Fruit fly (Drosophila melanogaster) whole organism, pupa: ENCODE measurements around the gene CG31933.

ENCODE experiments used
- CG32121 ChIP-seq: fragments of 200-800 bp; sonication (Bioruptor generic); IDR thresholded peaks from 2 replicates; pipeline ENCODE4 v1.3.6; 2022; ENCODE audit warnings: missing biosample characterization, missing genetic modification characterization
- CG34367 ChIP-seq: fragments of 200-800 bp; sonication (Bioruptor generic); optimal IDR thresholded peaks from 2 replicates; lab custom pipeline; 2018; ENCODE audit warnings: missing biosample characterization, mild to moderate bottlenecking, missing genetic modification characterization
- CG4496 ChIP-seq: fragments of 200-800 bp; sonication (Bioruptor generic); IDR thresholded peaks from 3 replicates; pipeline ENCODE4 v1.3.6; 2022; ENCODE audit warnings: missing biosample characterization, missing genetic modification characterization
- CG8301 ChIP-seq: fragments of 200-800 bp; sonication (Bioruptor generic); optimal IDR thresholded peaks from 2 replicates; lab custom pipeline; 2018; ENCODE audit warnings: missing biosample characterization, mild to moderate bottlenecking, missing genetic modification characterization
- Ets98B ChIP-seq: fragments of 200-800 bp; sonication (Bioruptor generic); IDR thresholded peaks from 2 replicates; pipeline ENCODE4 v1.3.6; 2022; ENCODE audit warnings: missing biosample characterization, missing genetic modification characterization
- Pif1A ChIP-seq: fragments of 200-800 bp; sonication (Bioruptor generic); optimal IDR thresholded peaks from 3 replicates; lab custom pipeline; 2016; ENCODE audit warnings: missing biosample characterization, missing genetic modification characterization
- Pif1B ChIP-seq: fragments of 200-800 bp; sonication (Bioruptor generic); optimal IDR thresholded peaks from 3 replicates; lab custom pipeline; 2016; ENCODE audit warnings: missing biosample characterization, missing genetic modification characterization
- Snoo ChIP-seq: fragments of 200-800 bp; sonication (Bioruptor generic); optimal IDR thresholded peaks from 3 replicates; lab custom pipeline; 2017; ENCODE audit warnings: missing biosample characterization, mild to moderate bottlenecking, missing genetic modification characterization, inconsistent platforms
- gl ChIP-seq: fragments of 200-800 bp; sonication (Bioruptor generic); optimal IDR thresholded peaks from 2 replicates; lab custom pipeline; 2018; ENCODE audit warnings: missing biosample characterization, mild to moderate bottlenecking, missing genetic modification characterization
- rn ChIP-seq: fragments of 200-800 bp; sonication (Bioruptor generic); IDR thresholded peaks from 2 replicates; pipeline ENCODE4 v1.3.6; 2022; ENCODE audit warnings: missing biosample characterization, missing genetic modification characterization

- TF ChIP-seq Pif1A (GFP tag; lab: Kevin White, UChicago) (no peak), CG34367 (tag; lab: Kevin White, UChicago) (no peak), Snoo (tag; lab: Kevin White, UChicago) (no peak), Pif1B (GFP tag; lab: Kevin White, UChicago) (no peak), CG8301 (no peak), rn (GFP tag; lab: Robert Waterston, UW) (no peak), Ets98B (GFP tag; lab: Robert Waterston, UW) (no peak), CG4496 (GFP tag; lab: Robert Waterston, UW) (no peak), gl (tag; lab: Kevin White, UChicago) (no peak), CG32121 (no peak)
Measured at dm6 chr2L:1794817-1795216, 28.3 kb downstream of the CG31933 start, which contains the start of gene Gr22a.
